Worm (Caenorhabditis elegans) whole organism, early embryonic: ENCODE results near the gene T08D10.5.

Source experiments
- B0310.2 ChIP-seq: sonication (generic microtip); optimal IDR thresholded peaks from 2 replicates; lab custom pipeline; 2016; ENCODE audit warnings: mild to moderate bottlenecking, missing genetic modification characterization, missing compliant biosample characterization
- F13C5.2 ChIP-seq: sonication (generic microtip); optimal IDR thresholded peaks from 2 replicates; lab custom pipeline; 2017; ENCODE audit warnings: mild to moderate bottlenecking, missing genetic modification characterization, inconsistent platforms, missing compliant biosample characterization
- ama-1 ChIP-seq: fragments of 150-350 bp; optimal IDR thresholded peaks from 2 replicates; lab custom pipeline; 2014
- ceh-13 ChIP-seq: fragments of 200-800 bp; sonication (Bioruptor generic); optimal IDR thresholded peaks from 2 replicates; lab custom pipeline; 2018; ENCODE audit warnings: mild to moderate bottlenecking, missing genetic modification characterization, missing compliant biosample characterization
- ceh-36 ChIP-seq: sonication (generic microtip); optimal IDR thresholded peaks from 2 replicates; lab custom pipeline; 2016; ENCODE audit warnings: missing genetic modification characterization, inconsistent platforms, missing compliant biosample characterization
- ets-7 ChIP-seq: sonication (generic microtip); optimal IDR thresholded peaks from 2 replicates; lab custom pipeline; 2016; ENCODE audit warnings: missing genotype, missing genetic modification characterization, missing compliant biosample characterization
- flt-1 ChIP-seq: fragments of 200-800 bp; sonication (Bioruptor generic); IDR thresholded peaks from 2 replicates; pipeline ENCODE4 v1.3.6; 2022; ENCODE audit warnings: missing genetic modification characterization, missing compliant biosample characterization
- hmg-4 ChIP-seq: fragments of 200-800 bp; sonication (Bioruptor generic); optimal IDR thresholded peaks from 2 replicates; lab custom pipeline; 2018; ENCODE audit warnings: mild to moderate bottlenecking, missing genetic modification characterization, missing compliant biosample characterization
- pes-1 ChIP-seq: fragments of 200-800 bp; sonication (Bioruptor generic); IDR thresholded peaks from 2 replicates; pipeline ENCODE4 v1.3.6; 2022; ENCODE audit warnings: missing genetic modification reagents, missing genetic modification characterization, missing compliant biosample characterization
- scrt-1 ChIP-seq: fragments of 200-800 bp; sonication (Bioruptor generic); IDR thresholded peaks from 2 replicates; pipeline ENCODE4 v1.3.6; 2022; ENCODE audit warnings: missing genetic modification characterization, missing compliant biosample characterization
- sea-1 ChIP-seq: fragments of 200-800 bp; sonication (Bioruptor generic); conservative IDR thresholded peaks from 2 replicates; pipeline ENCODE4 v1.3.6; 2022; ENCODE audit warnings: missing genetic modification characterization, missing compliant biosample characterization
- tbx-11 ChIP-seq: fragments of 200-800 bp; sonication (Bioruptor generic); IDR thresholded peaks from 2 replicates; pipeline ENCODE4 v1.3.6; 2022; ENCODE audit warnings: missing genetic modification characterization, missing compliant biosample characterization
- tbx-37 ChIP-seq: fragments of 200-800 bp; sonication (Bioruptor generic); conservative IDR thresholded peaks from 2 replicates; pipeline ENCODE4 v1.3.6; 2022; ENCODE audit warnings: missing genetic modification reagents, missing genetic modification characterization, missing compliant biosample characterization

ce11 chrX:11971323-11971722 lies 14.0 kb downstream of the T08D10.5 start:
- TF ChIP-seq flt-1 (GFP tag; lab: Robert Waterston, UW) (no peak), ceh-13 (GFP tag; lab: Kevin White, UChicago) (no peak), ama-1 (lab: Kevin White, UChicago) (no peak), sea-1 (no peak), ets-7 (no peak), ceh-36 (tag; lab: Kevin White, UChicago) (no peak), hmg-4 (no peak), scrt-1 (GFP tag; lab: Robert Waterston, UW) (no peak), F13C5.2 (tag; lab: Kevin White, UChicago) (no peak), tbx-11 (GFP tag; lab: Robert Waterston, UW) (no peak), B0310.2 (no peak), tbx-37 (GFP tag; lab: Robert Waterston, UW) (no peak), pes-1 (GFP tag; lab: Robert Waterston, UW) (no peak)
